Fruit fly (Drosophila melanogaster) whole organism, embryonic: ENCODE measurements around the gene sol.
A peak's percentile ranks its signal among the peaks of the same experiment; 100 is the strongest.

Source experiments
- Bgb ChIP-seq: fragments of 200-800 bp; sonication (Bioruptor generic); IDR thresholded peaks from 2 replicates; pipeline ENCODE4 v1.3.6; 2022; ENCODE audit warnings: missing biosample characterization, missing genetic modification characterization; ENCODE audit not compliant: partially characterized antibody
- CG10147 ChIP-seq: fragments of 200-800 bp; sonication (Bioruptor generic); optimal IDR thresholded peaks from 2 replicates; lab custom pipeline; 2019; ENCODE audit warnings: missing biosample characterization, mild to moderate bottlenecking, missing genetic modification characterization, moderate library complexity
- CG11456 ChIP-seq: fragments of 200-800 bp; sonication (Bioruptor generic); IDR thresholded peaks from 3 replicates; pipeline ENCODE4 v1.3.6; 2022; ENCODE audit warnings: missing biosample characterization, missing genetic modification characterization
- CG11560 ChIP-seq: fragments of 200-800 bp; sonication (Bioruptor generic); IDR thresholded peaks from 3 replicates; pipeline ENCODE4 v1.3.6; 2022; ENCODE audit warnings: missing biosample characterization, missing genetic modification characterization
- CG1529 ChIP-seq: fragments of 200-800 bp; sonication (Bioruptor generic); optimal IDR thresholded peaks from 3 replicates; lab custom pipeline; 2018; ENCODE audit warnings: missing biosample characterization, missing genetic modification characterization
- CG17361 ChIP-seq: fragments of 200-800 bp; sonication (Bioruptor generic); IDR thresholded peaks from 3 replicates; pipeline ENCODE4 v1.3.6; 2022; ENCODE audit warnings: missing biosample characterization, missing genetic modification characterization
- CG1792 ChIP-seq: fragments of 200-800 bp; sonication (Bioruptor generic); optimal IDR thresholded peaks from 2 replicates; lab custom pipeline; 2016; ENCODE audit warnings: missing biosample characterization, missing genetic modification characterization
- CG4282 ChIP-seq: fragments of 200-800 bp; sonication (Bioruptor generic); optimal IDR thresholded peaks from 2 replicates; lab custom pipeline; 2016; ENCODE audit warnings: missing biosample characterization, missing genetic modification characterization
- CG4360 ChIP-seq: fragments of 200-800 bp; sonication (Bioruptor generic); IDR thresholded peaks from 2 replicates; pipeline ENCODE4 v1.3.6; 2022; ENCODE audit warnings: missing biosample characterization, missing genetic modification characterization
- CG4707 ChIP-seq: fragments of 200-800 bp; sonication (Bioruptor generic); optimal IDR thresholded peaks from 2 replicates; lab custom pipeline; 2018; ENCODE audit warnings: missing biosample characterization, mild to moderate bottlenecking, missing genetic modification characterization, moderate library complexity
- CG5180 ChIP-seq: fragments of 200-800 bp; sonication (Bioruptor generic); optimal IDR thresholded peaks from 3 replicates; lab custom pipeline; 2017; ENCODE audit warnings: missing biosample characterization, missing genetic modification characterization, mild to moderate bottlenecking, moderate library complexity, missing genetic modification reagents
- CG6813 ChIP-seq: fragments of 200-800 bp; sonication (Bioruptor generic); optimal IDR thresholded peaks from 2 replicates; lab custom pipeline; 2017; ENCODE audit warnings: missing biosample characterization, missing genetic modification characterization, mild to moderate bottlenecking, moderate library complexity, missing genetic modification reagents
- CG7556 ChIP-seq: fragments of 200-800 bp; sonication (Bioruptor generic); optimal IDR thresholded peaks from 2 replicates; lab custom pipeline; 2017; ENCODE audit warnings: missing biosample characterization, mild to moderate bottlenecking, missing genetic modification characterization
- CG9727 ChIP-seq: fragments of 200-800 bp; sonication (Bioruptor generic); optimal IDR thresholded peaks from 3 replicates; lab custom pipeline; 2017; ENCODE audit warnings: missing biosample characterization, mild to moderate bottlenecking, missing genetic modification characterization
- D ChIP-seq, 2 experiments: fragments of 200-800 bp in 1 of 2; fragments of >200 bp in 1 of 2; sonication (Bioruptor generic) in 1 of 2; optimal IDR thresholded peaks; 2 replicates in 1 of 2; 3 replicates in 1 of 2; lab custom pipeline; 2017; ENCODE audit warnings: mild to moderate bottlenecking in 1 of 2, missing biosample characterization in 1 of 2, missing genetic modification characterization in 1 of 2, missing genetic modification reagents in 1 of 2
- Dfd ChIP-seq, 2 experiments: fragments of >200 bp; optimal IDR thresholded peaks; 2 replicates each; lab custom pipeline; 2017; ENCODE audit warnings: missing biosample characterization in 2 of 2, missing genetic modification characterization in 2 of 2
- Ets65A ChIP-seq: fragments of 200-800 bp; sonication (Bioruptor generic); peaks from one replicate; lab custom pipeline; 2016; ENCODE audit warnings: missing biosample characterization, missing genetic modification characterization
- Fer1 ChIP-seq: fragments of 200-800 bp; sonication (Bioruptor generic); optimal IDR thresholded peaks from 2 replicates; lab custom pipeline; 2017; ENCODE audit warnings: missing biosample characterization, mild to moderate bottlenecking, missing genetic modification characterization
- HLH54F ChIP-seq: fragments of 200-800 bp; sonication (Bioruptor generic); optimal IDR thresholded peaks from 3 replicates; lab custom pipeline; 2016; ENCODE audit warnings: missing biosample characterization, missing genetic modification characterization
- MBD-R2 ChIP-seq: fragments of 200-800 bp; sonication (Bioruptor generic); IDR thresholded peaks from 2 replicates; pipeline ENCODE4 v1.3.6; 2022; ENCODE audit warnings: missing biosample characterization, missing genetic modification characterization
- MESR4 ChIP-seq: fragments of 200-800 bp; sonication (Bioruptor generic); optimal IDR thresholded peaks from 2 replicates; lab custom pipeline; 2018; ENCODE audit warnings: missing biosample characterization, mild to moderate bottlenecking, missing genetic modification characterization, moderate library complexity
- Opbp ChIP-seq: fragments of 200-800 bp; sonication (Bioruptor generic); IDR thresholded peaks from 3 replicates; pipeline ENCODE4 v1.3.6; 2022; ENCODE audit warnings: missing biosample characterization, missing genetic modification characterization; ENCODE audit not compliant: partially characterized antibody
- Scr ChIP-seq: fragments of 200-800 bp; sonication (Bioruptor generic); IDR thresholded peaks from 2 replicates; pipeline ENCODE4 v1.3.6; 2022; ENCODE audit warnings: missing biosample characterization, missing genetic modification characterization; ENCODE audit not compliant: partially characterized antibody
- Sry-β ChIP-seq: fragments of 200-800 bp; sonication (Bioruptor generic); optimal IDR thresholded peaks from 2 replicates; lab custom pipeline; 2018; ENCODE audit warnings: missing biosample characterization, mild to moderate bottlenecking, missing genetic modification characterization, moderate library complexity
- Taf1 ChIP-seq: fragments of 200-800 bp; sonication (Bioruptor generic); IDR thresholded peaks from 2 replicates; pipeline ENCODE4 v1.3.6; 2022; ENCODE audit warnings: missing biosample characterization, missing genetic modification characterization
- cad ChIP-seq: fragments of >200 bp; optimal IDR thresholded peaks from 2 replicates; lab custom pipeline; 2017; ENCODE audit warnings: missing biosample characterization, missing genetic modification characterization
- cg ChIP-seq: fragments of 200-800 bp; sonication (Bioruptor generic); optimal IDR thresholded peaks from 3 replicates; lab custom pipeline; 2019; ENCODE audit warnings: missing biosample characterization, mild to moderate bottlenecking, missing genetic modification characterization, moderate library complexity
- corto ChIP-seq: fragments of 200-800 bp; sonication (Bioruptor generic); optimal IDR thresholded peaks from 2 replicates; lab custom pipeline; 2016; ENCODE audit warnings: missing biosample characterization, mild to moderate bottlenecking, missing genetic modification characterization, moderate library complexity
- esg ChIP-seq: fragments of 200-800 bp; sonication (Bioruptor generic); conservative IDR thresholded peaks from 2 replicates; pipeline ENCODE4 v1.3.6; 2022; ENCODE audit warnings: missing biosample characterization, missing genetic modification characterization
- grau ChIP-seq: fragments of 200-800 bp; optimal IDR thresholded peaks from 3 replicates; lab custom pipeline; 2019; ENCODE audit warnings: missing biosample characterization, mild to moderate bottlenecking, missing genetic modification characterization, moderate library complexity
- grn ChIP-seq: fragments of 200-800 bp; sonication (Bioruptor generic); optimal IDR thresholded peaks from 3 replicates; lab custom pipeline; 2017; ENCODE audit warnings: missing biosample characterization, missing genetic modification characterization
- lola ChIP-seq, 3 experiments: fragments of >200 bp in 2 of 3; fragments of 200-800 bp in 1 of 3; sonication (Bioruptor generic) in 1 of 3; optimal IDR thresholded peaks; 2 replicates each; lab custom pipeline; 2017 to 2019; ENCODE audit warnings: missing biosample characterization in 3 of 3, missing genetic modification characterization in 3 of 3, mild to moderate bottlenecking in 1 of 3, moderate library complexity in 1 of 3
- mirr ChIP-seq: fragments of 200-800 bp; sonication (Bioruptor generic); optimal IDR thresholded peaks from 3 replicates; lab custom pipeline; 2018; ENCODE audit warnings: missing biosample characterization, mild to moderate bottlenecking, missing genetic modification characterization
- onecut ChIP-seq: fragments of 200-800 bp; sonication (Bioruptor generic); IDR thresholded peaks from 2 replicates; pipeline ENCODE4 v1.3.6; 2022; ENCODE audit warnings: missing biosample characterization, missing genetic modification characterization
- row ChIP-seq: fragments of 200-800 bp; sonication (Bioruptor generic); IDR thresholded peaks from 3 replicates; pipeline ENCODE4 v1.3.6; 2022; ENCODE audit warnings: missing biosample characterization, missing genetic modification characterization
- sens ChIP-seq: fragments of 200-800 bp; sonication (Bioruptor generic); peaks from one replicate; lab custom pipeline; 2016; ENCODE audit warnings: missing biosample characterization, missing genetic modification characterization
- sob ChIP-seq: fragments of 200-800 bp; sonication (Bioruptor generic); IDR thresholded peaks from 2 replicates; pipeline ENCODE4 v1.3.6; 2022; ENCODE audit warnings: missing biosample characterization, missing genetic modification characterization
- stwl ChIP-seq: fragments of 200-800 bp; sonication (Bioruptor generic); optimal IDR thresholded peaks from 3 replicates; lab custom pipeline; 2018; ENCODE audit warnings: missing biosample characterization, mild to moderate bottlenecking, missing genetic modification characterization, moderate library complexity
- ttk ChIP-seq: fragments of 200-800 bp; sonication (Bioruptor generic); IDR thresholded peaks from 2 replicates; pipeline ENCODE4 v2.1.2; 2022; ENCODE audit warnings: missing biosample characterization, missing genetic modification characterization
- tx ChIP-seq: fragments of 200-800 bp; sonication (Bioruptor generic); optimal IDR thresholded peaks from 2 replicates; lab custom pipeline; 2016; ENCODE audit warnings: missing biosample characterization, missing genetic modification characterization

sol gene

dm6 chrX:21345036-21345500 lies 5.0 kb upstream of the sol start, which contains the start of gene dod (continued):
- TF ChIP-seq CG4360, result no peak
- no peak for TF ChIP-seq mirr (GFP tag; lab: Kevin White, UChicago)
- TF ChIP-seq esg (GFP tag; lab: Robert Waterston, UW), result no peak
- peak; percentile 67 for TF ChIP-seq sob (GFP tag; lab: Robert Waterston, UW)
- peak; percentile 25 for TF ChIP-seq CG1792 (GFP tag; lab: Kevin White, UChicago)
- TF ChIP-seq Dfd (GFP tag; optimal IDR thresholded peaks at IDR 0.05; lab: Kevin White, UChicago), result no peak
- TF ChIP-seq CG11456 (GFP tag; lab: Robert Waterston, UW), result peak; percentile 63; the same call in 1 of the 3 replicates
- no peak for TF ChIP-seq cad (GFP tag; lab: Kevin White, UChicago)
- peak; percentile 91 for TF ChIP-seq Bgb (GFP tag; lab: Robert Waterston, UW)

- TF ChIP-seq onecut (GFP tag; lab: Robert Waterston, UW) (peak; percentile 99), lola (GFP tag; optimal IDR thresholded peaks at IDR 0.05; lab: Kevin White, UChicago) (no peak), CG11560 (no peak), HLH54F (GFP tag; lab: Kevin White, UChicago) (no peak), cg (peak; percentile 77), row (GFP tag; lab: Robert Waterston, UW) (peak; percentile 51; the same call in 2 of the 3 replicates), stwl (tag; lab: Kevin White, UChicago) (no peak), grn (GFP tag; lab: Kevin White, UChicago) (no peak), CG4707 (GFP tag; lab: Kevin White, UChicago) (no peak), CG9727 (GFP tag; lab: Kevin White, UChicago) (no peak), CG1529 (GFP tag; lab: Kevin White, UChicago) (no peak), sens (GFP tag; lab: Kevin White, UChicago) (peak; percentile 63), MESR4 (GFP tag; lab: Kevin White, UChicago) (peak; percentile 9), Taf1 (no peak), grau (tag; lab: Kevin White, UChicago) (peak; percentile 15), CG10147 (GFP tag; lab: Kevin White, UChicago) (no peak), ttk (GFP tag; lab: Robert Waterston, UW) (no peak), CG17361 (GFP tag; lab: Robert Waterston, UW) (no peak), Opbp (GFP tag; lab: Robert Waterston, UW) (no peak), CG4360 (peak; percentile 40; the same call in 1 of the 2 replicates), CG4282 (GFP tag; lab: Kevin White, UChicago) (no peak), Ets65A (GFP tag; lab: Kevin White, UChicago) (peak; percentile 35), tx (GFP tag; lab: Kevin White, UChicago) (no peak), CG6813 (no peak), D (optimal IDR thresholded peaks at IDR 0.05; lab: Kevin White, UChicago) (no peak), D (GFP tag; optimal IDR thresholded peaks at IDR 0.05; lab: Kevin White, UChicago) (no peak), CG7556 (GFP tag; lab: Kevin White, UChicago) (no peak), Scr (GFP tag; lab: Robert Waterston, UW) (no peak), Fer1 (GFP tag; lab: Kevin White, UChicago) (no peak), corto (GFP tag; lab: Kevin White, UChicago) (no peak), Sry-β (GFP tag; lab: Kevin White, UChicago) (peak; percentile 89), CG5180 (GFP tag; lab: Kevin White, UChicago) (no peak), MBD-R2 (peak; percentile 55)
Measured at dm6 chrX:21351210-21351824, 1.2 kb downstream of the sol start.
